Worm (Caenorhabditis elegans) whole organism, midembryonic: ENCODE results near the gene nhr-233.

Experiments used
- T22C8.4 ChIP-seq: fragments of 200-800 bp; sonication (Bioruptor generic); IDR thresholded peaks from 2 replicates; pipeline ENCODE4 v1.3.6; 2022; ENCODE audit warnings: missing genetic modification characterization, missing compliant biosample characterization
- cog-1 ChIP-seq: sonication (generic microtip); optimal IDR thresholded peaks from 2 replicates; lab custom pipeline; 2016; ENCODE audit warnings: missing genetic modification characterization, missing compliant biosample characterization
- flt-1 ChIP-seq: fragments of 200-800 bp; sonication (Bioruptor generic); IDR thresholded peaks from 2 replicates; pipeline ENCODE4 v1.3.6; 2022; ENCODE audit warnings: missing genetic modification characterization, missing compliant biosample characterization
- klf-2 ChIP-seq: fragments of 200-800 bp; sonication (Bioruptor generic); conservative IDR thresholded peaks from 2 replicates; pipeline ENCODE4 v1.3.6; 2022; ENCODE audit warnings: missing genetic modification reagents, missing genetic modification characterization, missing compliant biosample characterization
- med-1 ChIP-seq: sonication (generic microtip); optimal IDR thresholded peaks from 2 replicates; lab custom pipeline; 2017; ENCODE audit warnings: missing genetic modification characterization, mild to moderate bottlenecking, missing compliant biosample characterization, antibody characterized with exemption, missing genetic modification reagents; ENCODE audit not compliant: insufficient read depth
- ref-1 ChIP-seq: fragments of 200-800 bp; sonication (Bioruptor generic); conservative IDR thresholded peaks from 2 replicates; pipeline ENCODE4 v1.3.6; 2022; ENCODE audit warnings: missing genetic modification reagents, missing genetic modification characterization, missing compliant biosample characterization
- tab-1 ChIP-seq: fragments of 200-800 bp; sonication (Bioruptor generic); IDR thresholded peaks from 2 replicates; pipeline ENCODE4 v1.3.6; 2022; ENCODE audit warnings: missing genetic modification characterization, missing compliant biosample characterization
- ztf-23 ChIP-seq: fragments of 200-800 bp; sonication (Bioruptor generic); IDR thresholded peaks from 2 replicates; pipeline ENCODE4 v1.3.6; 2022; ENCODE audit warnings: missing genetic modification reagents, missing genetic modification characterization, missing compliant biosample characterization
- ztf-29 ChIP-seq: fragments of 200-800 bp; sonication (Bioruptor generic); IDR thresholded peaks from 2 replicates; pipeline ENCODE4 v1.3.6; 2022; ENCODE audit warnings: missing genetic modification reagents, missing genetic modification characterization, missing compliant biosample characterization

Gene nhr-233

DNA sequence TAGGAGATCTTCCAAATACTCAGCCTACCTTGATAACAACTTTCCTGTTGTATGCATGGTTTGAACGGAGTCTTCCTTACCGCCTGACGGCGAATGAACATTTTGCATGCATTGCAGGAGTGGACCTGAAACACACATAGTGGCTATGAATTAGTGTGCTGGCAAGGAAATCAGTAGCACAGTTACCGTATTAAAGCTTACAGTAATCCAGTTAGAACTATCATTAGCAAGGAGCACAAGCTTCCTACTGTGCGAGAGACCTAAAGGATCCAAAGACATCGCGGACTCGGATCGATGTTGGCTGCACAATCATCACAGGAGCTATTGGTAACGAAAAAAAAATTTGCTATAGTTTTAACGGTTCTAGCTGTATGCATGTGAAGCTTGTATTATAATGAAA is at the start of gene nhr-233:
Gene nhr-233 (minus strand): TSS at position 101 of the 400 bp plus-strand sequence.
- no peak for TF ChIP-seq ref-1 (GFP tag; lab: Robert Waterston, UW)
- no peak for TF ChIP-seq flt-1 (GFP tag; lab: Robert Waterston, UW)

DNA sequence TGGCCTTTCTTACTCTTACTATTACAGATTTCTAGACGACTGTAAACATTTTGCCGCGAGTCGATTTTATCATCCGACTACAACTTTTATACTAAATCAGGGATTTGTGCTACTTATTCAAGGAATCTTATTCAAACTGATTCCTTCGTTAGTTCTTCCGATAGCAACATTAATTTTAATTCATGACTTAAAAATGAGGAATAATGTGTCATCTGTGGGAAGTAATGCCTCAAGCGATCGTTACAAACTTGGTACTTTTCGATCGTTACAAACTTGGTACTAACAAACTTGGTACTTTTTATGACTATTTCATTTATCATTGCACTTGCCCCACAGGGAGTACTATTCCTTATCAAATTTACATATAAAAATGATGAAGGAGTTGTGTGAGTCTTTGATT is 46.9 kb upstream of the nhr-233 start, which contains the start of gene Y70C5A.4:
Gene Y70C5A.4 (plus strand): TSS at position 301 of the 400 bp plus-strand sequence.
- TF ChIP-seq cog-1 (no peak), ztf-23 (no peak), tab-1 (GFP tag; lab: Robert Waterston, UW) (no peak), med-1 (GFP tag; lab: Kevin White, UChicago) (no peak), T22C8.4 (GFP tag; lab: Robert Waterston, UW) (no peak), ztf-29 (no peak), flt-1 (GFP tag; lab: Robert Waterston, UW) (no peak), klf-2 (GFP tag; lab: Robert Waterston, UW) (no peak), ref-1 (GFP tag; lab: Robert Waterston, UW) (no peak)

DNA sequence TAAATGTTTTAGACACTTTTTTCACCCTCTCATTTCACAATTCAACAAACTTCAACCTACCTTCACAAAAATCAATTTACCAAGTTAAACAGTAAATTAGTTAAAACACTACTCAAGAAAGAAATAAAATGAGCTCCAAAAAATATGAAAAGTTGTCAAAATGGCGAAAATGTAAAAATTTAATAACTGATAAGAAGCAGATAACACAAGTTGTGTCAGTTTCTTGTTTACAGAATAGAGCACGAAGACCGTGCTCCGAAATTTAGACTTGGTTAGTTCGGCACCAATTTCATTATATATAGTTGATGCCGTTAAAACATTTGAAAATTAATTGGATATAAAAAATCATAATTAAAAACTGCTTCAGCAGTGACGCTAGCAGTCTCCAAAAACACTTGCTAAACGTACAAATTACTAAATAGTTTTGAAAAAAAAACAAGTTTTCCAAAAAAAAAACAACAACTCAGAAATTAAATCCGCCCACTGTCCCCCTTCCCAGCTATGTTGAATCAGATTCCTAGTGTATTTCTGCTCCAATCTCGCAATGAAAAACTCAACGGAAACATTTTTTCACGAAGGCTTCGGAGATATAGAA is 40.3 kb upstream of the nhr-233 start, which contains the start of gene srw-54:
Gene srw-54 (plus strand): TSS at position 545 of the 595 bp plus-strand sequence.
- TF ChIP-seq tab-1 (GFP tag; lab: Robert Waterston, UW) = no peak
- no peak for TF ChIP-seq med-1 (GFP tag; lab: Kevin White, UChicago)
- no peak for TF ChIP-seq ztf-29
- no peak for TF ChIP-seq ztf-23
- TF ChIP-seq flt-1 (GFP tag; lab: Robert Waterston, UW) = no peak
- TF ChIP-seq klf-2 (GFP tag; lab: Robert Waterston, UW) = no peak
- no peak for TF ChIP-seq cog-1
- TF ChIP-seq ref-1 (GFP tag; lab: Robert Waterston, UW) = no peak
- no peak for TF ChIP-seq T22C8.4 (GFP tag; lab: Robert Waterston, UW)

DNA sequence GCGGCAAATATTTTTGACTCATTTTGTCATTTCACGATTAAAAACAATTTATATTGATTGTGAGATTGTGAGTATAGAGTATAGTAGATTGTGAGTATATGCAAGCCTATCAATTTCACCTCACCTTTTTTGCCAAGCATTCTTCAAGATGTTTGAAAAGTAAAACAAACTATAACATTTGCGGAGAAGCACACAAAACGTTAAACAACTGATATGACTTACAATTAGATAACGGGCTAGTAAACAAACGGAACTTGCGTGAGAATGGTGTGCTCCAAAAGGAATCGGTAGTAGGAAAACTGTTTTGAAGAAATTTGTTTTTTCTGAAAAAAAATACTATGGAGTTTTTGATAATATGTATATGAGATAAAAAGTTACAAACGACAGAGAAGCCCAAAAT is 39.5 kb upstream of the nhr-233 start:
- TF ChIP-seq ztf-29 = no peak
- TF ChIP-seq flt-1 (GFP tag; lab: Robert Waterston, UW) = no peak
- TF ChIP-seq klf-2 (GFP tag; lab: Robert Waterston, UW) = no peak
- no peak for TF ChIP-seq T22C8.4 (GFP tag; lab: Robert Waterston, UW)

DNA sequence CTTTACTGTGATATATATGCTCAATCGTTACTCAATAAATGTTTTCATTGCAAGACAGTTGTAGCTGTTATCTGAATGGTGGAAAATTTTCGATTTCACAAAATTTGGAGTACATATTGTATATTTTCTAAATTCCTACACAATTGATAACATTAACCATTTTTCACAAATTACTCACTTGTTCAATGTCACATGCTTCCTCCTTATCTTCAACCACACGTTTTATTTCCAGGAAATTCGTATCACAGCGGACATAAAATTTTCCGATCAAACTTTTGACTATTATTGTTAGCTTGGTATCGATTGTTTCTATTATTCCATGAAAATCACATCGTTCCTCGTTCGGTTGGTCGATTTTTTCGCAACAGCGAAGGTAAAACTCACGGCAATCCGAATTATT is 37.9 kb upstream of the nhr-233 start:
- TF ChIP-seq med-1 (GFP tag; lab: Kevin White, UChicago) (no peak), T22C8.4 (GFP tag; lab: Robert Waterston, UW) (no peak), klf-2 (GFP tag; lab: Robert Waterston, UW) (no peak), ztf-29 (no peak), cog-1 (no peak), ztf-23 (no peak), tab-1 (GFP tag; lab: Robert Waterston, UW) (no peak), ref-1 (GFP tag; lab: Robert Waterston, UW) (no peak), flt-1 (GFP tag; lab: Robert Waterston, UW) (no peak)

DNA sequence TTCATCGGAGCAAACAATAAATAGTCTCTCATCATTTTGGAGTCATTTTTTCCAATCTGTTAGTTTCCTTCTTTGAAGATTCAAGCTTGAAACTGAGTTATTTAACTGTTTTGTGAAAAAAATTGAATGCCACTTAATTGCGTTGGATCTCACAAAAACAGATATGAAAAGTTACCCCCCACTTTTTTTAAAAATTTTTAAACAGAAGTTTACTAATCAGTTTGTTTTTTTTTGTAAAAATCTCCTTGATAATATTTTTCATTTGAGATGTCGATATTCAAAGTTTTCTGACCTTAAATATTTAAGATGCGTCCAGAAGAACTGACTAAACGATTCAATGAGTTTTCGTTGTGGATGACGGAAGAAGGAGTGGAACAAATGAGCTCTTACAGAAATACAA is 35.7 kb upstream of the nhr-233 start, which contains the start of gene Y32B12C.1:
Gene Y32B12C.1 (plus strand): TSS at position 301 of the 400 bp plus-strand sequence.
- TF ChIP-seq ztf-23 (no peak), flt-1 (GFP tag; lab: Robert Waterston, UW) (no peak)

DNA sequence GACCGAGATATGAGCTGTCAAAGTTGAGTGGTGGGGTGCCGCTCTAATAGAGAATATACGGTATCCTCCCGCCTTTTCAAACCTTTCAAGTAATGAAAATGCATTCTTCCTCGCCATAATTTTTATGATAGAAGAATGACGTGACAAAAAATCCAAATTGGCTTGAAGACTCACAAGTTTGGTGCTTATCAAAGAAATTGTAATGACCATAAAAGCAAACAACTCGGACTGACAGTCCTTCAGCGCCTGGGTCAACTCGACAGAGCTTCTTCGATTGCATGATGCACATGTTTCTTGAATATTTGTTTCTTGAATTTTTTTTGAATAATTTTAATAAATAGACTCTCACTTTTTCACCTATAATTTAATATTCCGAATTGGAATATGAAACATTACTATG is 34.9 kb upstream of the nhr-233 start:
- no peak for TF ChIP-seq klf-2 (GFP tag; lab: Robert Waterston, UW)

DNA sequence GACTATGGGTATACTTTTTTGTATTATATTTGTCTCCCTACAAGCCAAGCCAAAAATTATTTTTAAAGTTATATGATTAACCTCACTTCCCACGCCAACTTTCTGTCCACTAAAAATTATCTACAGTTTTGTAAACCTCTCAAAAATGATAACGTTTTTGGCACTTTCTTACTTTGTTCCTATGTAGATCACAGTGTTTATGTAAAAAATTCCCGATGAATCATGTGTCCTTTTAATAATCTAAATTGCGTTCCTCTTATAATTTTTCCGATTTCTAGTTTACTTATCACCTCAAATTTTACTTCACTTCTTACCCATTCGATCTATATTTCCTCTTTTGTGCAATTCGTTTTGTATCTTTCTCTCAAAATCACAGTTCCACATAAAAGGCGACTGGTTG is 33.7 kb upstream of the nhr-233 start:
- TF ChIP-seq med-1 (GFP tag; lab: Kevin White, UChicago) (no peak), flt-1 (GFP tag; lab: Robert Waterston, UW) (no peak)

DNA sequence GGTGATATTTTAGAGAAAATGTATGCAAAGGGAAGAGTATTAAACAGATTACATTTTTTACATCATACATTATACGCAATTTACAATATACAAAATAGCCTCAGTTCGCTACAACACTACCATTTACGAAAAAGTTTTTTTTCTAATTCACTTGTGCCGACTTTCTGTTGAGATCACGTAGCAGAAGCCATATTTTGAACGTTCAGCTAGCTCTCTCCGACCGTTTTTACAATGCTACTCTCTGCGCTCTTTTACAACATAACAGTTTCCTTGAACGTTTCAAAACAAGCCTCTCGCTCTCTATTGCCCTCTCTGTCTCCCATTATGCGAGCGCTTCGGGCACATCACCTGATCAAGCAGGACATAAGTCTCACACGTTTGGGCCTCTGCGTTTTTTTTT is 32.5 kb upstream of the nhr-233 start, which contains the start of gene T03E6.8:
Gene T03E6.8 (minus strand): TSS at position 101 of the 400 bp plus-strand sequence.
- TF ChIP-seq T22C8.4 (GFP tag; lab: Robert Waterston, UW) (no peak), flt-1 (GFP tag; lab: Robert Waterston, UW) (no peak), med-1 (GFP tag; lab: Kevin White, UChicago) (no peak), klf-2 (GFP tag; lab: Robert Waterston, UW) (no peak), cog-1 (no peak), ref-1 (GFP tag; lab: Robert Waterston, UW) (no peak), ztf-29 (no peak), ztf-23 (no peak), tab-1 (GFP tag; lab: Robert Waterston, UW) (no peak)

DNA sequence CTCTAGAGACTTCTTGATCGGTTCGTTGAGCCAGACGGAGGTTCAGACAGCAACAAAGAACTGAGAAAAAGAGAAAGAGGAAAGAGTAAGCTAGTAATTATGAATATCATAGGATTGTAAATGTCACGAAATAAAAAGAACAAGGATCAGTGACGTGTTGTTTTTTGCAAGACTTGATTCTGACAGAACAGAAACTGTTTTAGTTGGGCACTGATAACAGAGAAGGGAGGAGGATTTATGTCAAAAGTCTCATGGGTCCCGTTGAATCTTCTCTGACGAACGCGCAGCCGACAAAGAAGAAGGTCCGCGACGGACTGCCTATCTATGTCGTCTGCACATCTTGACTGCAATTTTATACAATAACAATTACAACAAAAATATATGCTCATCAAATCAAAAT is 30.0 kb upstream of the nhr-233 start, which contains the start of gene T03E6.9:
Gene T03E6.9 (minus strand): TSS at position 101 of the 400 bp plus-strand sequence.
- no peak for TF ChIP-seq ref-1 (GFP tag; lab: Robert Waterston, UW)
- TF ChIP-seq med-1 (GFP tag; lab: Kevin White, UChicago) = no peak
- TF ChIP-seq tab-1 (GFP tag; lab: Robert Waterston, UW) = no peak
- no peak for TF ChIP-seq ztf-29
- no peak for TF ChIP-seq cog-1
- no peak for TF ChIP-seq T22C8.4 (GFP tag; lab: Robert Waterston, UW)
- TF ChIP-seq ztf-23 = no peak
- TF ChIP-seq klf-2 (GFP tag; lab: Robert Waterston, UW) = no peak
- TF ChIP-seq flt-1 (GFP tag; lab: Robert Waterston, UW) = no peak

DNA sequence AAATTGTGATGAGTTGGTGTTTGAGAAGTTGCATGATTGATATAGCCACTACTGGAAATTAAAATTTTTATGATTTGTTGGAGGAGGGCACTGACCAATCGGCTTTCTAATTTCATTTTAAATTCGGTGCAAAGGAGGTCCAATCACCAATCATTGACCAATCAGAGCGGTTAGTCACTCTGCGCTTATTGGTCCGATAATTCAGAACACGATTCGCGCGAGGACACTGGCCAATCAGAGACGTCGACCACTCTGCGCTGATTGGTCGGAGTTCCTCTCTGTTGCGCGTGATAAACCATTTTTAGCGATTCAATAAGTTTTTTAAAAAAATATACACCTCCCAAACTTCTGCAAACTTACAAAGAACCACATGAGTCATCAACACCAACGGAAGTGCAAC is 29.2 kb upstream of the nhr-233 start:
- TF ChIP-seq cog-1 (no peak), ztf-29 (no peak), med-1 (GFP tag; lab: Kevin White, UChicago) (no peak), T22C8.4 (GFP tag; lab: Robert Waterston, UW) (no peak), ref-1 (GFP tag; lab: Robert Waterston, UW) (no peak), klf-2 (GFP tag; lab: Robert Waterston, UW) (no peak), tab-1 (GFP tag; lab: Robert Waterston, UW) (no peak), flt-1 (GFP tag; lab: Robert Waterston, UW) (no peak), ztf-23 (no peak)
